Fruit fly (Drosophila melanogaster) whole organism, prepupa: Measurements from ENCODE around the gene CG7509.

Experiments
- Blimp-1 ChIP-seq: fragments of 200-800 bp; sonication (Bioruptor generic); optimal IDR thresholded peaks from 3 replicates; lab custom pipeline; 2017; ENCODE audit warnings: missing biosample characterization, missing genetic modification characterization, mild to moderate bottlenecking, moderate library complexity, missing genetic modification reagents
- CG11294 ChIP-seq: fragments of 200-800 bp; sonication (Bioruptor generic); IDR thresholded peaks from 2 replicates; pipeline ENCODE4 v1.3.6; 2022; ENCODE audit warnings: missing biosample characterization, missing genetic modification characterization
- CG3919 ChIP-seq: fragments of 200-800 bp; sonication (Bioruptor generic); optimal IDR thresholded peaks from 3 replicates; lab custom pipeline; 2016; ENCODE audit warnings: missing biosample characterization, missing genetic modification characterization
- CG8319 ChIP-seq: fragments of 200-800 bp; sonication (Bioruptor generic); optimal IDR thresholded peaks from 3 replicates; lab custom pipeline; 2016; ENCODE audit warnings: missing biosample characterization, missing genetic modification characterization
- CG9139 ChIP-seq: fragments of 200-800 bp; sonication (Bioruptor generic); optimal IDR thresholded peaks from 3 replicates; lab custom pipeline; 2017; ENCODE audit warnings: missing biosample characterization, mild to moderate bottlenecking, missing genetic modification characterization
- Eip93F ChIP-seq: fragments of 200-800 bp; sonication (Bioruptor generic); optimal IDR thresholded peaks from 2 replicates; lab custom pipeline; 2016; ENCODE audit warnings: missing biosample characterization, mild to moderate bottlenecking, missing genetic modification characterization

DNA sequence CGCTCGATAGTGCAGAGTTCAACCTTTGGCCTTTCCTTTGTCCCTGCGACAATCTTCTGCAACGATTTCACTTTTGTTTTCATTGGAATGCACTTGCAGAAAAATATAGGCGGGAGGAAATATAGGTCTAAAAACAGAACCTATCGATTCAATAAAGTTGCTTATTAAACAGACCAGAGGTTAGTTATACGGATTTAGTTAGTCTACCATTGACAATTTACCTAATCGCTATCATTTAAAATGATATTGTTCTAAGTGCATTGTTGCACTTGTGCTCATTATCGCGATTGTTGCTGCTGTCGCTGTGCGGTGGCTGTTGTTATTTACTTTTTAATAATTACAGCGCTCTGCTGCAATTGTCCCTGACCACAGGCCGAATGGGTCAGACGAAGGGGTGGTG is 31.3 kb upstream of the CG7509 start:
- TF ChIP-seq CG11294 (GFP tag; lab: Robert Waterston, UW) (peak; percentile 17; the same call in 1 of the 2 replicates), Blimp-1 (GFP tag; lab: Kevin White, UChicago) (no peak), Eip93F (GFP tag; lab: Kevin White, UChicago) (no peak), CG8319 (GFP tag; lab: Kevin White, UChicago) (peak; percentile 73), CG9139 (GFP tag; lab: Kevin White, UChicago) (peak; percentile 61), CG3919 (GFP tag; lab: Kevin White, UChicago) (peak; percentile 78)
